Worm (Caenorhabditis elegans): ENCODE measurements around the gene ZK632.2.

The ZK632.2 gene

ce11 chrIII:9765465-9765900 lies 33.4 kb upstream of the ZK632.2 start:
- TF ChIP-seq K09A11.1 (tag; optimal IDR thresholded peaks at IDR 0.05; ENCODE audit: insufficient read depth) (peak; percentile 36), K02D7.2 (tag; optimal IDR thresholded peaks at IDR 0.05) (peak; percentile 29), npax-4 (tag; optimal IDR thresholded peaks at IDR 0.05) (no peak), C08G9.2 (tag; optimal IDR thresholded peaks at IDR 0.05) (peak; percentile 57), mec-3 (tag; optimal IDR thresholded peaks at IDR 0.05; ENCODE audit: borderline replicate concordance) (no peak), Y22D7AL.16 (tag; optimal IDR thresholded peaks at IDR 0.05) (peak; percentile 51), unc-42 (tag; optimal IDR thresholded peaks at IDR 0.05) (peak; percentile 82), ceh-22 (tag; optimal IDR thresholded peaks at IDR 0.05) (no peak), ttx-3 (tag; optimal IDR thresholded peaks at IDR 0.05) (peak; percentile 22), hlh-13 (GFP tag; optimal IDR thresholded peaks at IDR 0.05) (no peak), lin-11 (tag; optimal IDR thresholded peaks at IDR 0.05) (peak; percentile 31), che-1 (tag; optimal IDR thresholded peaks at IDR 0.05) (peak; percentile 56), elt-4 (tag; optimal IDR thresholded peaks at IDR 0.05) (no peak), tbx-2 (tag; optimal IDR thresholded peaks at IDR 0.05) (peak; percentile 92), ama-1 (optimal IDR thresholded peaks at IDR 0.05) (peak; percentile 96), zip-5 (tag; optimal IDR thresholded peaks at IDR 0.05) (peak; percentile 9), ceh-48 (tag; optimal IDR thresholded peaks at IDR 0.05) (no peak), pat-9 (tag; optimal IDR thresholded peaks at IDR 0.05) (peak; percentile 77), ceh-6 (GFP tag; optimal IDR thresholded peaks at IDR 0.05) (peak; percentile 79), nfya-1 (tag; optimal IDR thresholded peaks at IDR 0.05) (peak; percentile 99), hlh-6 (tag; optimal IDR thresholded peaks at IDR 0.05) (no peak), ztf-16 (tag; optimal IDR thresholded peaks at IDR 0.05) (peak; percentile 81), nhr-232 (tag; optimal IDR thresholded peaks at IDR 0.05) (no peak), ceh-19 (GFP tag; optimal IDR thresholded peaks at IDR 0.05) (peak; percentile 76), dve-1 (tag; optimal IDR thresholded peaks at IDR 0.05) (peak; percentile 90), odd-2 (tag; optimal IDR thresholded peaks at IDR 0.05) (no peak), pqm-1 (tag; optimal IDR thresholded peaks at IDR 0.05) (peak; percentile 57), pha-2 (tag; optimal IDR thresholded peaks at IDR 0.05) (peak; percentile 79), ceh-14 (tag; optimal IDR thresholded peaks at IDR 0.05) (peak; percentile 54), sox-4 (tag; optimal IDR thresholded peaks at IDR 0.05) (peak; percentile 72), ceh-9 (tag; optimal IDR thresholded peaks at IDR 0.05) (no peak), hlh-30 (tag; optimal IDR thresholded peaks at IDR 0.05; ENCODE audit: insufficient read depth) (peak; percentile 96), gmeb-2 (tag; optimal IDR thresholded peaks at IDR 0.05) (peak; percentile 65), ets-4 (tag; optimal IDR thresholded peaks at IDR 0.05) (peak; percentile 62), ceh-34 (tag; optimal IDR thresholded peaks at IDR 0.05) (peak; percentile 93), ceh-24 (tag; optimal IDR thresholded peaks at IDR 0.05) (no peak), ceh-45 (GFP tag; IDR thresholded peaks at IDR 0.05) (peak; percentile 55), elt-2 (tag; optimal IDR thresholded peaks at IDR 0.05) (peak; percentile 78), pros-1 (tag; optimal IDR thresholded peaks at IDR 0.05) (peak; percentile 92), pax-1 (tag; optimal IDR thresholded peaks at IDR 0.05) (peak; percentile 56), unc-3 (GFP tag; conservative IDR thresholded peaks at IDR 0.05) (peak; percentile 68), unc-3 (tag; optimal IDR thresholded peaks at IDR 0.05) (peak; percentile 39), fax-1 (tag; optimal IDR thresholded peaks at IDR 0.05) (peak; percentile 43), tbx-7 (tag; optimal IDR thresholded peaks at IDR 0.05) (peak; percentile 59), syd-9 (tag; optimal IDR thresholded peaks at IDR 0.05) (peak; percentile 84), rnt-1 (tag; optimal IDR thresholded peaks at IDR 0.05) (peak; percentile 94), sox-2 (GFP tag; IDR thresholded peaks at IDR 0.05) (peak; percentile 61), ahr-1 (tag; optimal IDR thresholded peaks at IDR 0.05) (peak; percentile 8), eyg-1 (tag; optimal IDR thresholded peaks at IDR 0.05) (peak; percentile 52), unc-86 (tag; optimal IDR thresholded peaks at IDR 0.05) (peak; percentile 52), ceh-2 (tag; optimal IDR thresholded peaks at IDR 0.05) (peak; percentile 51), lim-6 (tag; optimal IDR thresholded peaks at IDR 0.05) (no peak), hlh-15 (tag; optimal IDR thresholded peaks at IDR 0.05) (no peak)
